Worm (Caenorhabditis elegans): ENCODE results near the gene cft-1.

Gene cft-1

ce11 chrV:5512559-5512958 is 26.0 kb upstream of the cft-1 start (continued):
- TF ChIP-seq tag-97 (GFP tag; IDR thresholded peaks at IDR 0.05) (no peak), set-16 (GFP tag; IDR thresholded peaks at IDR 0.05) (no peak), mes-2 (tag; optimal IDR thresholded peaks at IDR 0.05; ENCODE audit: poor library complexity, severe bottlenecking) (no peak), hlh-30 (tag; optimal IDR thresholded peaks at IDR 0.05; ENCODE audit: insufficient read depth) (peak; percentile 7), lin-1 (GFP tag; IDR thresholded peaks at IDR 0.05) (peak; percentile 40; the same call in 1 of the 2 replicates), dmd-6 (GFP tag; IDR thresholded peaks at IDR 0.05) (peak; percentile 94), hmg-1.1 (GFP tag; IDR thresholded peaks at IDR 0.05) (no peak), dpl-1 (GFP tag; optimal IDR thresholded peaks at IDR 0.05) (no peak), dve-1 (tag; optimal IDR thresholded peaks at IDR 0.05; ENCODE audit: insufficient read depth) (peak; percentile 70), hif-1 (tag; optimal IDR thresholded peaks at IDR 0.05) (no peak), ceh-20 (GFP tag; IDR thresholded peaks at IDR 0.05) (no peak), aly-2 (tag; optimal IDR thresholded peaks at IDR 0.05) (no peak), ceh-62 (tag; optimal IDR thresholded peaks at IDR 0.05) (no peak), lsy-2 (tag; optimal IDR thresholded peaks at IDR 0.05) (peak in 1 of 2 experiments; percentile 9), zip-2 (tag; optimal IDR thresholded peaks at IDR 0.05) (no peak), T26A8.4 (GFP tag; IDR thresholded peaks at IDR 0.05) (no peak), spr-1 (tag; optimal IDR thresholded peaks at IDR 0.05) (no peak), F44E2.7 (GFP tag; IDR thresholded peaks at IDR 0.05) (no peak), Y105C5A.15 (GFP tag; IDR thresholded peaks at IDR 0.05) (no peak), nhr-111 (GFP tag; optimal IDR thresholded peaks at IDR 0.05) (no peak), fos-1 (tag; optimal IDR thresholded peaks at IDR 0.05) (no peak), nhr-48 (tag; optimal IDR thresholded peaks at IDR 0.05) (peak; percentile 66), lin-38 (GFP tag; IDR thresholded peaks at IDR 0.05) (no peak), daf-19 (GFP tag; conservative IDR thresholded peaks at IDR 0.05) (no peak), ama-1 (optimal IDR thresholded peaks at IDR 0.05) (no peak), Y75B8A.6 (GFP tag; IDR thresholded peaks at IDR 0.05) (0 out of 2 replicates have a peak, but pooled peaks have one; percentile 55), zag-1 (tag; optimal IDR thresholded peaks at IDR 0.05) (no peak), nhr-237 (tag; optimal IDR thresholded peaks at IDR 0.05) (no peak), saeg-2 (GFP tag; IDR thresholded peaks at IDR 0.05) (no peak), nhr-41 (GFP tag; IDR thresholded peaks at IDR 0.05) (peak; percentile 84; the same call in 1 of the 2 replicates), mdl-1 (tag; optimal IDR thresholded peaks at IDR 0.05) (no peak), nhr-42 (GFP tag; IDR thresholded peaks at IDR 0.05) (no peak), ceh-82 (tag; optimal IDR thresholded peaks at IDR 0.05) (no peak)

- no peak for TF ChIP-seq Y5F2A.4 (GFP tag; optimal IDR thresholded peaks at IDR 0.05)
- TF ChIP-seq jun-1 (tag; optimal IDR thresholded peaks at IDR 0.05) = no peak
- TF ChIP-seq R02D3.7 (tag; optimal IDR thresholded peaks at IDR 0.05) = no peak
- TF ChIP-seq Y105C5A.15 (GFP tag; IDR thresholded peaks at IDR 0.05) = no peak
- TF ChIP-seq ceh-62 (tag; optimal IDR thresholded peaks at IDR 0.05) = no peak
- no peak for TF ChIP-seq nhr-6 (tag; optimal IDR thresholded peaks at IDR 0.05)
- TF ChIP-seq F10B5.3 (tag; optimal IDR thresholded peaks at IDR 0.05) = no peak
- no peak for TF ChIP-seq saeg-2 (GFP tag; IDR thresholded peaks at IDR 0.05)
- TF ChIP-seq snpc-1.2 (GFP tag; IDR thresholded peaks at IDR 0.05) = no peak
- TF ChIP-seq lin-38 (GFP tag; IDR thresholded peaks at IDR 0.05) = no peak
- no peak for TF ChIP-seq F37D6.2 (tag; optimal IDR thresholded peaks at IDR 0.05)
- TF ChIP-seq dmd-9 (GFP tag; IDR thresholded peaks at IDR 0.05) = no peak
- no peak for TF ChIP-seq lin-15B (tag; optimal IDR thresholded peaks at IDR 0.05)
- no peak for TF ChIP-seq unc-130 (GFP tag; optimal IDR thresholded peaks at IDR 0.05)
- TF ChIP-seq ctbp-1 (GFP tag; IDR thresholded peaks at IDR 0.05) = no peak
- peak; percentile 41 for TF ChIP-seq dve-1 (tag; optimal IDR thresholded peaks at IDR 0.05; ENCODE audit: insufficient read depth)
- TF ChIP-seq Y75B8A.6 (GFP tag; IDR thresholded peaks at IDR 0.05) = no peak
- peak; percentile 27 for TF ChIP-seq hlh-30 (tag; optimal IDR thresholded peaks at IDR 0.05; ENCODE audit: insufficient read depth)
- TF ChIP-seq nhr-28 (tag; optimal IDR thresholded peaks at IDR 0.05) = peak; percentile 73
- TF ChIP-seq Y48G9A.11 (GFP tag; IDR thresholded peaks at IDR 0.05) = no peak
- no peak for TF ChIP-seq egl-43 (GFP tag; IDR thresholded peaks at IDR 0.05)
- TF ChIP-seq aha-1 (tag) = peak; percentile 4
- TF ChIP-seq daf-12 (tag; optimal IDR thresholded peaks at IDR 0.05) = no peak
- peak; percentile 36 for TF ChIP-seq pqm-1 (tag; optimal IDR thresholded peaks at IDR 0.05)
- TF ChIP-seq dmd-6 (GFP tag; IDR thresholded peaks at IDR 0.05) = peak; percentile 53
Measured at ce11 chrV:5513630-5514378, 24.8 kb upstream of the cft-1 start, which contains the start of the genes hpo-15 and mms-19. TSS of gene hpo-15 (minus strand) at chrV:5513830. TSS of gene mms-19 (plus strand) at chrV:5514348.

Measured in whole organism, L4 larva.